Worm (Caenorhabditis elegans): ENCODE data around the gene R11A8.1.

R11A8.1 gene

DNA sequence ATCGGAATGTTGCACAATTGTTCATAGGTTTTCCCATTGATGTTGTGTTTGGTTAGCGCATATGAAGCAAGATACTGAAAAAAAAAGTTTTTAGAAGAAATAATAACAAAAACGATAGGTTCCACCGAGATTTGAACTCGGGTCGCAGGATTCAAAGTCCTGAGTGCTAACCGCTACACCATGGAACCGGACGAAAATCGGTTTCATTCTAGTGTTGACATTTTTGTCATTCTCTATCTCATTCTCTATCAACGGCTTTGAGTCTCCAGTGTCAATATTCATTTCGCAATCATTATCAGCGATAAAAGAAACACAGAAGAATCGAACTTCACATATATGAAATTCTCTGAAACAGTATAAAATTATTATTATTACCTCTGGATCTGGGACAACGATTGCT lies 45.9 kb downstream of the R11A8.1 start:
- no peak for TF ChIP-seq lsy-2 (tag; optimal IDR thresholded peaks at IDR 0.05)

DNA sequence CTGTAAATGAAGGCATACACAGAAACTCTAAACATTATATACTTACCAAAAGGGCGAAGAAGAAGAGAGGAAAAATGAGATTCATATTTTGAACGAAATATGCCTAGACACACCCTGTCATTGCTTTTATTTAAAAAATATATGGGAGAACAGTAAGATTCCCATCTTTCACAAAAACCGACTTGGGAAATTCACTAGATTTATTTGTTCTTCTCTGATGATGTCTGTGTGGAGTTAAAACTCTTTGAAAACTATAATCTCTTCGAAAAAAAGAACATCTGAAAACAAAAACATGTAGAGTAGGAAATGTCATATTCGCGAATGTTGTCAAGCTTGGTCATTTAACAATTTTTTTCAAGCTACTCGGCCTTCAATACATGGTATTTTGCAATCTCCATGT lies 46.6 kb downstream of the R11A8.1 start, which contains the start of gene R09E10.8:
R09E10.8 (minus strand) TSS at position 101 of the 400 bp plus-strand sequence.
- TF ChIP-seq nhr-28 (tag; optimal IDR thresholded peaks at IDR 0.05), result no peak
- no peak for TF ChIP-seq snpc-4 (tag; optimal IDR thresholded peaks at IDR 0.05)
- no peak for TF ChIP-seq nhr-237 (tag; optimal IDR thresholded peaks at IDR 0.05)
- no peak for TF ChIP-seq nhr-2 (tag; optimal IDR thresholded peaks at IDR 0.05)
- no peak for TF ChIP-seq zip-8 (tag; optimal IDR thresholded peaks at IDR 0.05)
- TF ChIP-seq nhr-12 (tag; optimal IDR thresholded peaks at IDR 0.05), result no peak
- no peak for TF ChIP-seq ztf-11 (tag; optimal IDR thresholded peaks at IDR 0.05)
- no peak for TF ChIP-seq sem-2 (GFP tag; optimal IDR thresholded peaks at IDR 0.05)
- no peak for TF ChIP-seq M03D4.4 (tag; optimal IDR thresholded peaks at IDR 0.05)
- no peak for TF ChIP-seq ces-1 (GFP tag; optimal IDR thresholded peaks at IDR 0.05)
